Worm (Caenorhabditis elegans): ENCODE measurements around the gene chil-7.

The chil-7 gene

ce11 chrII:9900276-9900675, 29.3 kb upstream of the chil-7 start, which contains the start of gene unc-4:
Gene unc-4 (minus strand): TSS chrII:9900376.
- TF ChIP-seq unc-39 (tag; optimal IDR thresholded peaks at IDR 0.05) (no peak), nhr-76 (tag; optimal IDR thresholded peaks at IDR 0.05) (no peak), mab-5 (tag; optimal IDR thresholded peaks at IDR 0.05) (no peak), blmp-1 (tag; optimal IDR thresholded peaks at IDR 0.05) (no peak), ceh-39 (tag; optimal IDR thresholded peaks at IDR 0.05) (no peak)

- TF ChIP-seq lin-13 (tag; optimal IDR thresholded peaks at IDR 0.05), result no peak
- no peak for TF ChIP-seq elt-1 (tag; optimal IDR thresholded peaks at IDR 0.05; ENCODE audit: borderline replicate concordance, insufficient read depth)
- no peak for TF ChIP-seq ceh-83 (GFP tag; optimal IDR thresholded peaks at IDR 0.05)
- TF ChIP-seq nhr-28 (tag; optimal IDR thresholded peaks at IDR 0.05), result no peak
- TF ChIP-seq blmp-1 (tag; optimal IDR thresholded peaks at IDR 0.05), result no peak
- TF ChIP-seq ces-1 (GFP tag; optimal IDR thresholded peaks at IDR 0.05), result no peak
- no peak for TF ChIP-seq pha-4 (tag; optimal IDR thresholded peaks at IDR 0.05)
- no peak for TF ChIP-seq nhr-12 (tag; optimal IDR thresholded peaks at IDR 0.05)
- no peak for TF ChIP-seq nhr-76 (tag; optimal IDR thresholded peaks at IDR 0.05)
- no peak for TF ChIP-seq tbx-8 (GFP tag; optimal IDR thresholded peaks at IDR 0.05)
- no peak for TF ChIP-seq unc-39 (tag; optimal IDR thresholded peaks at IDR 0.05)
- no peak for TF ChIP-seq ztf-11 (tag; optimal IDR thresholded peaks at IDR 0.05)
- TF ChIP-seq hlh-1 (tag; optimal IDR thresholded peaks at IDR 0.05), result no peak
- TF ChIP-seq nhr-2 (tag; optimal IDR thresholded peaks at IDR 0.05), result no peak
- no peak for TF ChIP-seq ceh-43 (GFP tag; optimal IDR thresholded peaks at IDR 0.05)
- TF ChIP-seq sem-2 (GFP tag; optimal IDR thresholded peaks at IDR 0.05), result no peak
- no peak for TF ChIP-seq bed-3 (GFP tag; optimal IDR thresholded peaks at IDR 0.05)
- TF ChIP-seq sptf-1 (tag; optimal IDR thresholded peaks at IDR 0.05), result no peak
Measured at ce11 chrII:9898744-9899143, 27.8 kb upstream of the chil-7 start.

ce11 chrII:9895173-9895572, 24.2 kb upstream of the chil-7 start:
- TF ChIP-seq ham-2 (GFP tag; optimal IDR thresholded peaks at IDR 0.05), result no peak
- TF ChIP-seq sem-2 (GFP tag; optimal IDR thresholded peaks at IDR 0.05), result no peak
- no peak for TF ChIP-seq sptf-1 (tag; optimal IDR thresholded peaks at IDR 0.05)
- no peak for TF ChIP-seq nhr-237 (tag; optimal IDR thresholded peaks at IDR 0.05)
- no peak for TF ChIP-seq unc-62 (GFP tag; optimal IDR thresholded peaks at IDR 0.05)
- TF ChIP-seq tbx-8 (GFP tag; optimal IDR thresholded peaks at IDR 0.05), result no peak
- no peak for TF ChIP-seq mls-2 (tag; optimal IDR thresholded peaks at IDR 0.05)
- TF ChIP-seq ceh-43 (GFP tag; optimal IDR thresholded peaks at IDR 0.05), result no peak
- TF ChIP-seq cnd-1 (tag; optimal IDR thresholded peaks at IDR 0.05), result no peak
- TF ChIP-seq elt-3 (tag; optimal IDR thresholded peaks at IDR 0.05), result no peak

- no peak for TF ChIP-seq snpc-4 (tag; optimal IDR thresholded peaks at IDR 0.05)
- TF ChIP-seq ham-2 (GFP tag; optimal IDR thresholded peaks at IDR 0.05), result no peak
- TF ChIP-seq M03D4.4 (tag; optimal IDR thresholded peaks at IDR 0.05), result no peak
- TF ChIP-seq ztf-11 (tag; optimal IDR thresholded peaks at IDR 0.05), result no peak
- TF ChIP-seq elt-1 (tag; optimal IDR thresholded peaks at IDR 0.05; ENCODE audit: borderline replicate concordance, insufficient read depth), result no peak
- no peak for TF ChIP-seq tbx-8 (GFP tag; optimal IDR thresholded peaks at IDR 0.05)
- no peak for TF ChIP-seq pha-4 (tag; optimal IDR thresholded peaks at IDR 0.05)
- TF ChIP-seq nhr-76 (tag; optimal IDR thresholded peaks at IDR 0.05), result no peak
- no peak for TF ChIP-seq ces-1 (GFP tag; optimal IDR thresholded peaks at IDR 0.05)
- TF ChIP-seq unc-39 (tag; optimal IDR thresholded peaks at IDR 0.05), result no peak
- no peak for TF ChIP-seq mep-1 (tag; optimal IDR thresholded peaks at IDR 0.05)
- TF ChIP-seq cnd-1 (tag; optimal IDR thresholded peaks at IDR 0.05), result no peak
- TF ChIP-seq bed-3 (GFP tag; optimal IDR thresholded peaks at IDR 0.05), result no peak
- TF ChIP-seq lin-32 (GFP tag; optimal IDR thresholded peaks at IDR 0.05), result no peak
- no peak for TF ChIP-seq lin-13 (tag; optimal IDR thresholded peaks at IDR 0.05)
- no peak for TF ChIP-seq ceh-83 (GFP tag; optimal IDR thresholded peaks at IDR 0.05)
- TF ChIP-seq ceh-39 (tag; optimal IDR thresholded peaks at IDR 0.05), result no peak
- no peak for TF ChIP-seq elt-3 (tag; optimal IDR thresholded peaks at IDR 0.05)
Measured at ce11 chrII:9894435-9894834, 23.5 kb upstream of the chil-7 start, which contains the start of gene F26C11.1. Gene F26C11.1 (plus strand): TSS chrII:9894735.

ce11 chrII:9892409-9892808, 21.4 kb upstream of the chil-7 start, which contains the start of gene C08H9.16:
Gene C08H9.16 (plus strand): TSS chrII:9892778.
- TF ChIP-seq unc-120 (tag; optimal IDR thresholded peaks at IDR 0.05; ENCODE audit: poor library complexity, severe bottlenecking), result no peak
- peak; percentile 59 for TF ChIP-seq hlh-1 (tag; optimal IDR thresholded peaks at IDR 0.05)
- peak; percentile 36 for TF ChIP-seq mep-1 (tag; optimal IDR thresholded peaks at IDR 0.05)
- peak; percentile 95 for TF ChIP-seq lsy-2 (tag; optimal IDR thresholded peaks at IDR 0.05)
- no peak for TF ChIP-seq ceh-39 (tag; optimal IDR thresholded peaks at IDR 0.05)
- TF ChIP-seq lin-13 (tag; optimal IDR thresholded peaks at IDR 0.05), result peak; percentile 11
